Fruit fly (Drosophila melanogaster): ENCODE measurements around the gene CG5217.

Gene CG5217

dm6 chr3R:19229245-19229644, 18.7 kb downstream of the CG5217 start, which contains the start of the genes CG5250 and Polr2M (continued):
- TF ChIP-seq Dp (GFP tag; optimal IDR thresholded peaks at IDR 0.05) (peak; percentile 92), Scr (GFP tag; IDR thresholded peaks at IDR 0.05; ENCODE audit: partially characterized antibody) (peak; percentile 17; the same call in 1 of the 2 replicates), CG17186 (GFP tag; optimal IDR thresholded peaks at IDR 0.05) (peak; percentile 45), ranshi (GFP tag; IDR thresholded peaks at IDR 0.05) (no peak), Opbp (GFP tag; IDR thresholded peaks at IDR 0.05; ENCODE audit: partially characterized antibody) (peak; percentile 47; the same call in 1 of the 3 replicates), CG30403 (GFP tag; optimal IDR thresholded peaks at IDR 0.05) (no peak), vnd (GFP tag; IDR thresholded peaks at IDR 0.05; ENCODE audit: partially characterized antibody) (0 out of 3 replicates have a peak, but pooled peaks have one; percentile 27)

DNA sequence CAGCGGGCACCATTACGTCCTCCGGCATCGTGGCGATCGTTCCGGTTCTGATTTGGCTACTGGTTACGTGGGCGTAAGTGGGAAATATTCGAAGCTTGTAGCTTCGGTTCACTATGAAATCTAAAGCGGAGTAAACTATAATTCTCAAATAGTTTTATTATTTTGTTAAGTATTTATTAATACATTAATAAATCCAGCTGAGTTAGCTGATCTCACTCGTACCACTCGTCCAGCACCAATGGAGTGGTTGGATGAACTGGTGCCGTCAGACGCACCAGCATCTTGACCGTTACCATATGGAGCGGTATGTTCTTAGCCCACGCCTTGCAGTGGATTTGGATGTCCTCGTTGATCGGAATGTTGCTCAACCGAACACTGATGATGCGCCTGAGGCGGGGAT, 19.9 kb downstream of the CG5217 start, which contains the start of gene CG11703:
CG11703 (minus strand) TSS at position 101 of the 400 bp plus-strand sequence.
- TF ChIP-seq hbn (GFP tag; IDR thresholded peaks at IDR 0.05; ENCODE audit: partially characterized antibody): no peak
- no peak for TF ChIP-seq Hmx (GFP tag; optimal IDR thresholded peaks at IDR 0.05)
- no peak for TF ChIP-seq Stat92E (GFP tag; optimal IDR thresholded peaks at IDR 0.05)
- no peak for TF ChIP-seq sim (GFP tag; IDR thresholded peaks at IDR 0.05)
- TF ChIP-seq Ptx1 (GFP tag; IDR thresholded peaks at IDR 0.05): no peak
- TF ChIP-seq CG15269 (tag; optimal IDR thresholded peaks at IDR 0.05): no peak
- no peak for TF ChIP-seq Spps (tag; optimal IDR thresholded peaks at IDR 0.05)

- TF ChIP-seq Taf1 (GFP tag; IDR thresholded peaks at IDR 0.05): no peak
- no peak for TF ChIP-seq CG11093 (GFP tag; IDR thresholded peaks at IDR 0.05)
- no peak for TF ChIP-seq ttk (GFP tag; IDR thresholded peaks at IDR 0.05)
- peak; percentile 89 for TF ChIP-seq unc-4 (GFP tag; IDR thresholded peaks at IDR 0.05; ENCODE audit: partially characterized antibody)
- no peak for TF ChIP-seq ham (GFP tag; IDR thresholded peaks at IDR 0.05)
- TF ChIP-seq CG17385 (GFP tag; optimal IDR thresholded peaks at IDR 0.05): no peak
- TF ChIP-seq CG14667 (GFP tag; IDR thresholded peaks at IDR 0.05): no peak
- TF ChIP-seq Hr51 (GFP tag; optimal IDR thresholded peaks at IDR 0.05): no peak
- no peak for TF ChIP-seq hkb (optimal IDR thresholded peaks at IDR 0.05)
- peak; percentile 68 for TF ChIP-seq hkb (GFP tag; IDR thresholded peaks at IDR 0.05)
- TF ChIP-seq CG10431 (GFP tag; optimal IDR thresholded peaks at IDR 0.05): no peak
- TF ChIP-seq Fer2 (tag; optimal IDR thresholded peaks at IDR 0.05): no peak
- no peak; the same call in 2 of the 3 replicates for TF ChIP-seq Optix (GFP tag; IDR thresholded peaks at IDR 0.05)
- TF ChIP-seq Hey (tag; optimal IDR thresholded peaks at IDR 0.05): no peak
- TF ChIP-seq C15 (GFP tag; IDR thresholded peaks at IDR 0.05): no peak
- TF ChIP-seq CG4854 (GFP tag; optimal IDR thresholded peaks at IDR 0.05): no peak
- TF ChIP-seq Nf-YB (GFP tag; optimal IDR thresholded peaks at IDR 0.05): peak; percentile 10
- no peak for TF ChIP-seq h (optimal IDR thresholded peaks at IDR 0.05)
- no peak for TF ChIP-seq CG7745 (tag; optimal IDR thresholded peaks at IDR 0.05)
- TF ChIP-seq chn (GFP tag; optimal IDR thresholded peaks at IDR 0.05): no peak
- peak; percentile 75 for TF ChIP-seq CG10267 (tag; optimal IDR thresholded peaks at IDR 0.05)
- TF ChIP-seq dpn (GFP tag; optimal IDR thresholded peaks at IDR 0.05): peak; percentile 1 to 61
- no peak for TF ChIP-seq slp2 (GFP tag; optimal IDR thresholded peaks at IDR 0.05)
- TF ChIP-seq CG4730 (GFP tag; IDR thresholded peaks at IDR 0.05): peak; percentile 39; the same call in 1 of the 2 replicates
- TF ChIP-seq fd64A (GFP tag; optimal IDR thresholded peaks at IDR 0.05): no peak
- peak; percentile 61; the same call in 1 of the 2 replicates for TF ChIP-seq NFAT (GFP tag; IDR thresholded peaks at IDR 0.05)
- peak; percentile 89 for TF ChIP-seq cg (GFP tag; optimal IDR thresholded peaks at IDR 0.05)
- peak; percentile 38 for TF ChIP-seq nerfin-1 (tag; optimal IDR thresholded peaks at IDR 0.05)
- TF ChIP-seq usp (GFP tag; optimal IDR thresholded peaks at IDR 0.05): no peak
- TF ChIP-seq Nf-YC (tag; optimal IDR thresholded peaks at IDR 0.05): no peak
- TF ChIP-seq zfh2 (GFP tag; optimal IDR thresholded peaks at IDR 0.05): peak; percentile 30
- no peak for TF ChIP-seq CG3407 (GFP tag; optimal IDR thresholded peaks at IDR 0.05)
- peak; percentile 97 for TF ChIP-seq HLH4C (GFP tag; IDR thresholded peaks at IDR 0.05; ENCODE audit: partially characterized antibody)
These were observed 21.6 kb downstream of the CG5217 start, which contains the start of gene vib for dm6 chr3R:19226137-19226873. Gene vib (minus strand): TSS chr3R:19226651.

Measured in whole organism, embryonic.